Worm (Caenorhabditis elegans) whole organism, L1 larva: ENCODE results near the gene F53E10.5.
"Not testable (repeated sequence)": the region's sequence is repeated elsewhere in the genome, so short reads cannot be mapped to it uniquely, and the experiment has no call there.

Experiments used
- snpc-4 ChIP-seq: fragments of 150-350 bp; optimal IDR thresholded peaks from 2 replicates; lab custom pipeline; 2014; ENCODE audit warnings: missing biosample characterization, missing genetic modification characterization
- unc-30 ChIP-seq: sonication (generic microtip); optimal IDR thresholded peaks from 2 replicates; lab custom pipeline; 2017; ENCODE audit warnings: missing biosample characterization, missing genetic modification characterization
- ztf-4 ChIP-seq: fragments of 150-350 bp; optimal IDR thresholded peaks from 2 replicates; lab custom pipeline; 2014; ENCODE audit warnings: missing biosample characterization, missing genetic modification characterization

The F53E10.5 gene

ce11 chrV:2561390-2561789 is 37.3 kb downstream of the F53E10.5 start, which contains the start of gene gst-10:
Gene gst-10, plus strand, starts transcription at chrV:2561690.
- TF ChIP-seq unc-30; snpc-4 (tag; lab: Kevin White, UChicago); ztf-4 (tag; lab: Kevin White, UChicago): not testable (repeated sequence)
